Worm (Caenorhabditis elegans) whole organism, L2 larva: ENCODE results near the gene sft-4.

ENCODE experiments used
- C34F6.9 ChIP-seq: fragments of 150-350 bp; optimal IDR thresholded peaks from 2 replicates; lab custom pipeline; 2014; ENCODE audit warnings: missing biosample characterization, missing genetic modification characterization
- F13H6.1 ChIP-seq: sonication (generic microtip); optimal IDR thresholded peaks from 2 replicates; lab custom pipeline; 2016; ENCODE audit warnings: missing genetic modification characterization, missing compliant biosample characterization
- Y55F3AM.14 ChIP-seq: fragments of 200-800 bp; sonication (Bioruptor generic); optimal IDR thresholded peaks from 2 replicates; lab custom pipeline; 2018; ENCODE audit warnings: mild to moderate bottlenecking, missing genetic modification characterization, missing compliant biosample characterization
- ZK546.5 ChIP-seq: sonication (generic microtip); optimal IDR thresholded peaks from 2 replicates; lab custom pipeline; 2017; ENCODE audit warnings: missing biosample characterization, missing genetic modification characterization
- ama-1 ChIP-seq: fragments of 150-350 bp; optimal IDR thresholded peaks from 2 replicates; lab custom pipeline; 2018; ENCODE audit warnings: inconsistent platforms
- blmp-1 ChIP-seq: sonication (generic microtip); optimal IDR thresholded peaks from 2 replicates; lab custom pipeline; 2017; ENCODE audit warnings: missing genetic modification characterization, mild to moderate bottlenecking, missing compliant biosample characterization, antibody characterized with exemption, moderate library complexity; ENCODE audit not compliant: insufficient read depth
- ceh-16 ChIP-seq: fragments of 150-350 bp; optimal IDR thresholded peaks from 2 replicates; lab custom pipeline; 2014; ENCODE audit warnings: missing biosample characterization, missing genetic modification characterization
- crh-2 ChIP-seq: sonication (generic microtip); optimal IDR thresholded peaks from 2 replicates; lab custom pipeline; 2017; ENCODE audit warnings: missing biosample characterization, missing genetic modification characterization
- dmd-4 ChIP-seq: sonication (generic microtip); optimal IDR thresholded peaks from 2 replicates; lab custom pipeline; 2017; ENCODE audit warnings: missing biosample characterization, missing genetic modification characterization
- egl-27 ChIP-seq: sonication (generic microtip); optimal IDR thresholded peaks from 3 replicates; lab custom pipeline; 2017; ENCODE audit warnings: missing biosample characterization, missing genetic modification reagents, missing genetic modification characterization
- elt-1 ChIP-seq: fragments of 150-350 bp; optimal IDR thresholded peaks from 2 replicates; lab custom pipeline; 2014; ENCODE audit warnings: missing biosample characterization, missing genetic modification characterization
- fos-1 ChIP-seq: fragments of 150-350 bp; optimal IDR thresholded peaks from 2 replicates; lab custom pipeline; 2014; ENCODE audit warnings: missing biosample characterization, missing genetic modification characterization
- gmeb-1 ChIP-seq: fragments of 150-350 bp; optimal IDR thresholded peaks from 2 replicates; lab custom pipeline; 2014; ENCODE audit warnings: missing biosample characterization, missing genetic modification characterization
- lin-11 ChIP-seq: fragments of 150-350 bp; sonication (generic microtip); optimal IDR thresholded peaks from 2 replicates; lab custom pipeline; 2014; ENCODE audit warnings: missing biosample characterization, missing genetic modification characterization, inconsistent platforms, mixed read lengths
- lin-13 ChIP-seq: fragments of 150-350 bp; optimal IDR thresholded peaks from 2 replicates; lab custom pipeline; 2014; ENCODE audit warnings: missing biosample characterization, missing genetic modification reagents, missing genetic modification characterization
- lin-39 ChIP-seq: fragments of 150-350 bp; optimal IDR thresholded peaks from 2 replicates; lab custom pipeline; 2014; ENCODE audit warnings: missing biosample characterization, missing genetic modification reagents, missing genetic modification characterization
- lsy-2 ChIP-seq, 2 experiments: fragments of 150-350 bp in 1 of 2; sonication (generic microtip) in 1 of 2; optimal IDR thresholded peaks; 2 replicates each; lab custom pipeline; 2014 to 2017; ENCODE audit warnings: missing biosample characterization in 2 of 2, missing genetic modification characterization in 2 of 2
- mab-5 ChIP-seq: fragments of 150-350 bp; optimal IDR thresholded peaks from 2 replicates; lab custom pipeline; 2014; ENCODE audit warnings: missing biosample characterization, missing genetic modification characterization
- mbf-1 ChIP-seq: sonication (generic microtip); optimal IDR thresholded peaks from 2 replicates; lab custom pipeline; 2017; ENCODE audit warnings: missing biosample characterization, missing genetic modification characterization
- mdl-1 ChIP-seq, 2 experiments: fragments of 150-350 bp in 1 of 2; sonication (generic microtip) in 1 of 2; optimal IDR thresholded peaks; 2 replicates each; lab custom pipeline; 2017; ENCODE audit warnings: missing biosample characterization in 2 of 2, missing genetic modification characterization in 2 of 2
- nhr-10 ChIP-seq: sonication (generic microtip); optimal IDR thresholded peaks from 2 replicates; lab custom pipeline; 2017; ENCODE audit warnings: missing biosample characterization, missing genetic modification characterization
- nhr-12 ChIP-seq: fragments of 150-350 bp; optimal IDR thresholded peaks from 2 replicates; lab custom pipeline; 2014; ENCODE audit warnings: missing biosample characterization, missing genetic modification characterization
- nhr-129 ChIP-seq: fragments of 150-350 bp; optimal IDR thresholded peaks from 2 replicates; lab custom pipeline; 2014; ENCODE audit warnings: missing biosample characterization, missing genetic modification characterization
- nhr-21 ChIP-seq: fragments of 150-350 bp; optimal IDR thresholded peaks from 2 replicates; lab custom pipeline; 2014; ENCODE audit warnings: missing biosample characterization, missing genetic modification characterization
- nhr-23 ChIP-seq: fragments of 150-350 bp; optimal IDR thresholded peaks from 2 replicates; lab custom pipeline; 2014; ENCODE audit warnings: missing biosample characterization, missing genetic modification reagents, missing genetic modification characterization
- nhr-237 ChIP-seq: fragments of 150-350 bp; optimal IDR thresholded peaks from 2 replicates; lab custom pipeline; 2014; ENCODE audit warnings: missing biosample characterization, missing genetic modification characterization
- nhr-25 ChIP-seq: fragments of 150-350 bp; sonication (generic microtip); optimal IDR thresholded peaks from 3 replicates; lab custom pipeline; 2014; ENCODE audit warnings: missing biosample characterization, missing genetic modification characterization
- nhr-6 ChIP-seq: fragments of 150-350 bp; optimal IDR thresholded peaks from 2 replicates; lab custom pipeline; 2014; ENCODE audit warnings: missing biosample characterization, missing genetic modification characterization
- sem-4 ChIP-seq: fragments of 150-350 bp; optimal IDR thresholded peaks from 2 replicates; lab custom pipeline; 2014; ENCODE audit warnings: missing biosample characterization, missing genetic modification reagents, missing genetic modification characterization
- skn-1 ChIP-seq: sonication (generic microtip); optimal IDR thresholded peaks from 2 replicates; lab custom pipeline; 2017; ENCODE audit warnings: missing biosample characterization, missing genetic modification characterization
- sma-3 ChIP-seq: sonication (generic microtip); optimal IDR thresholded peaks from 2 replicates; lab custom pipeline; 2016; ENCODE audit warnings: missing genetic modification reagents, missing genetic modification characterization, missing compliant biosample characterization
- sma-9 ChIP-seq, 2 experiments: fragments of 150-350 bp in 1 of 2; sonication (generic microtip) in 1 of 2; optimal IDR thresholded peaks; 2 replicates each; lab custom pipeline; 2014 to 2016; ENCODE audit warnings: missing genetic modification characterization in 2 of 2, mild to moderate bottlenecking in 1 of 2, missing biosample characterization in 1 of 2, missing compliant biosample characterization in 1 of 2, missing genetic modification reagents in 1 of 2, moderate library complexity in 1 of 2
- snpc-4 ChIP-seq: fragments of 150-350 bp; optimal IDR thresholded peaks from 2 replicates; lab custom pipeline; 2014; ENCODE audit warnings: missing biosample characterization, missing genetic modification characterization
- unc-39 ChIP-seq: fragments of 150-350 bp; optimal IDR thresholded peaks from 2 replicates; lab custom pipeline; 2014; ENCODE audit warnings: missing biosample characterization, missing genetic modification characterization

sft-4 gene

ce11 chrX:5780672-5781182 is at the start of gene sft-4:
Gene sft-4, minus strand, starts transcription at chrX:5780722.
- TF ChIP-seq nhr-23 (tag; lab: Kevin White, UChicago): no peak
- peak; percentile 59 for TF ChIP-seq F13H6.1
- TF ChIP-seq nhr-129 (tag; lab: Kevin White, UChicago): peak; percentile 75
- peak; percentile 92 for TF ChIP-seq crh-2
- TF ChIP-seq fos-1 (tag; lab: Kevin White, UChicago): peak; percentile 40
- TF ChIP-seq lin-11 (tag; lab: Kevin White, UChicago): no peak
- TF ChIP-seq gmeb-1: peak; percentile 1
- TF ChIP-seq sma-9 (GFP tag; optimal IDR thresholded peaks at IDR 0.05; lab: Kevin White, UChicago): peak; percentile 86
- TF ChIP-seq sma-9 (tag; optimal IDR thresholded peaks at IDR 0.05; lab: Kevin White, UChicago): no peak
- peak; percentile 25 for TF ChIP-seq lin-13
- TF ChIP-seq nhr-21 (tag; lab: Kevin White, UChicago): peak; percentile 83
- peak; percentile 35 for TF ChIP-seq sma-3 (GFP tag; lab: Kevin White, UChicago)
- peak; percentile 33 for TF ChIP-seq nhr-6
- TF ChIP-seq elt-1 (tag; lab: Kevin White, UChicago): no peak
- TF ChIP-seq nhr-25 (tag; lab: Kevin White, UChicago): peak; percentile 2
- peak; percentile 58 for TF ChIP-seq C34F6.9 (tag; lab: Kevin White, UChicago)
- TF ChIP-seq dmd-4 (tag; lab: Kevin White, UChicago): no peak
- TF ChIP-seq sem-4 (tag; lab: Kevin White, UChicago): no peak
- peak; percentile 11 to 21 for TF ChIP-seq mdl-1 (tag; optimal IDR thresholded peaks at IDR 0.05; lab: Kevin White, UChicago)
- TF ChIP-seq lsy-2 (tag; optimal IDR thresholded peaks at IDR 0.05; lab: Kevin White, UChicago): peak in 1 of 2 experiments; percentile 67
- no peak for TF ChIP-seq skn-1
- no peak for TF ChIP-seq nhr-12
- TF ChIP-seq snpc-4 (tag; lab: Kevin White, UChicago): no peak
- TF ChIP-seq ama-1 (lab: Kevin White, UChicago): no peak
- TF ChIP-seq ZK546.5 (tag; lab: Kevin White, UChicago): no peak
- TF ChIP-seq nhr-10 (tag; lab: Kevin White, UChicago): no peak
- TF ChIP-seq lin-39 (tag; lab: Kevin White, UChicago): no peak

- TF ChIP-seq mbf-1 (tag; lab: Kevin White, UChicago) (no peak), fos-1 (tag; lab: Kevin White, UChicago) (peak; percentile 10)
Observed at ce11 chrX:5829175-5829574, 48.7 kb upstream of the sft-4 start, which contains the start of gene acp-5. Gene acp-5, plus strand, starts transcription at chrX:5829435.

- TF ChIP-seq Y55F3AM.14 (GFP tag; lab: Kevin White, UChicago) (no peak), lin-13 (peak; percentile 13), lsy-2 (tag; optimal IDR thresholded peaks at IDR 0.05; lab: Kevin White, UChicago) (peak in 1 of 2 experiments; percentile 21), egl-27 (tag; lab: Kevin White, UChicago) (peak; percentile 50), sma-3 (GFP tag; lab: Kevin White, UChicago) (peak; percentile 50), F13H6.1 (no peak), mab-5 (no peak), nhr-6 (peak; percentile 43), nhr-25 (tag; lab: Kevin White, UChicago) (peak; percentile 88), nhr-23 (tag; lab: Kevin White, UChicago) (no peak), mdl-1 (tag; optimal IDR thresholded peaks at IDR 0.05; lab: Kevin White, UChicago) (peak in 1 of 2 experiments; percentile 7), sma-9 (GFP tag; optimal IDR thresholded peaks at IDR 0.05; lab: Kevin White, UChicago) (peak; percentile 70), sma-9 (tag; optimal IDR thresholded peaks at IDR 0.05; lab: Kevin White, UChicago) (no peak), fos-1 (tag; lab: Kevin White, UChicago) (peak; percentile 55), unc-39 (no peak), blmp-1 (tag; lab: Kevin White, UChicago) (peak; percentile 81), ceh-16 (tag; lab: Kevin White, UChicago) (peak; percentile 77), mbf-1 (tag; lab: Kevin White, UChicago) (no peak), snpc-4 (tag; lab: Kevin White, UChicago) (no peak), lin-39 (tag; lab: Kevin White, UChicago) (no peak), lin-11 (tag; lab: Kevin White, UChicago) (no peak), crh-2 (peak; percentile 47), nhr-21 (tag; lab: Kevin White, UChicago) (peak; percentile 65)
Observed at ce11 chrX:5828085-5828484, 47.6 kb upstream of the sft-4 start.

ce11 chrX:5826976-5827375 is 46.5 kb upstream of the sft-4 start:
- TF ChIP-seq lsy-2 (tag; optimal IDR thresholded peaks at IDR 0.05; lab: Kevin White, UChicago) (no peak), nhr-6 (no peak), C34F6.9 (tag; lab: Kevin White, UChicago) (no peak), mdl-1 (tag; optimal IDR thresholded peaks at IDR 0.05; lab: Kevin White, UChicago) (no peak), nhr-237 (tag; lab: Kevin White, UChicago) (no peak)
